Worm (Caenorhabditis elegans): ENCODE measurements around the gene ins-7.
A peak's percentile ranks its signal among the peaks of the same experiment; 100 is the strongest.

The ins-7 gene

ce11 chrIV:9673683-9674336 lies 8.8 kb downstream of the ins-7 start:
- TF ChIP-seq dpl-1 (GFP tag; optimal IDR thresholded peaks at IDR 0.05) (no peak), egl-13 (tag; optimal IDR thresholded peaks at IDR 0.05) (peak; percentile 38), lir-3 (tag; optimal IDR thresholded peaks at IDR 0.05; ENCODE audit: poor library complexity) (no peak), nhr-71 (tag; optimal IDR thresholded peaks at IDR 0.05) (peak; percentile 60), lin-14 (GFP tag; optimal IDR thresholded peaks at IDR 0.05) (peak; percentile 53), fkh-10 (GFP tag; optimal IDR thresholded peaks at IDR 0.05) (peak; percentile 57), ets-5 (GFP tag; IDR thresholded peaks at IDR 0.05) (no peak), dsc-1 (tag; optimal IDR thresholded peaks at IDR 0.05) (peak; percentile 65), unc-30 (tag; optimal IDR thresholded peaks at IDR 0.05) (no peak), nhr-20 (tag; optimal IDR thresholded peaks at IDR 0.05) (peak; percentile 87), sox-4 (tag; optimal IDR thresholded peaks at IDR 0.05) (peak; percentile 34), fkh-8 (tag; optimal IDR thresholded peaks at IDR 0.05) (peak; percentile 86), nhr-47 (tag; optimal IDR thresholded peaks at IDR 0.05) (peak; percentile 42), nhr-85 (tag) (peak; percentile 82)

- TF ChIP-seq tlp-1 (tag; optimal IDR thresholded peaks at IDR 0.05) (no peak), lin-13 (GFP tag; optimal IDR thresholded peaks at IDR 0.05) (no peak), blmp-1 (tag; optimal IDR thresholded peaks at IDR 0.05) (peak; percentile 30), sup-37 (GFP tag; optimal IDR thresholded peaks at IDR 0.05) (no peak), nhr-76 (tag; optimal IDR thresholded peaks at IDR 0.05) (no peak), pqm-1 (tag; optimal IDR thresholded peaks at IDR 0.05) (no peak), nhr-85 (tag) (peak; percentile 59), sox-4 (tag; optimal IDR thresholded peaks at IDR 0.05) (no peak)
Observed at ce11 chrIV:9673206-9673605, 9.4 kb downstream of the ins-7 start.

ce11 chrIV:9672434-9672833 lies 10.2 kb downstream of the ins-7 start:
- TF ChIP-seq mab-9 (GFP tag; IDR thresholded peaks at IDR 0.05) = no peak
- TF ChIP-seq pag-3 (tag; optimal IDR thresholded peaks at IDR 0.05; ENCODE audit: borderline replicate concordance, insufficient read depth) = no peak
- TF ChIP-seq unc-62 (GFP tag; optimal IDR thresholded peaks at IDR 0.05) = no peak
- no peak for TF ChIP-seq ceh-63 (GFP tag; optimal IDR thresholded peaks at IDR 0.05)
- TF ChIP-seq mdl-1 (tag; optimal IDR thresholded peaks at IDR 0.05) = peak in 1 of 2 experiments; percentile 41
- no peak for TF ChIP-seq unc-86 (tag; optimal IDR thresholded peaks at IDR 0.05)
- TF ChIP-seq unc-130 (tag; optimal IDR thresholded peaks at IDR 0.05) = no peak
- TF ChIP-seq lin-13 (GFP tag; optimal IDR thresholded peaks at IDR 0.05) = no peak
- TF ChIP-seq lin-15B (tag; optimal IDR thresholded peaks at IDR 0.05) = no peak
- no peak for TF ChIP-seq fos-1 (tag; optimal IDR thresholded peaks at IDR 0.05)
- TF ChIP-seq zag-1 (tag; optimal IDR thresholded peaks at IDR 0.05) = no peak
- TF ChIP-seq alr-1 (tag; optimal IDR thresholded peaks at IDR 0.05; ENCODE audit: borderline replicate concordance) = no peak
- TF ChIP-seq nhr-77 (tag; optimal IDR thresholded peaks at IDR 0.05) = no peak
- peak; percentile 90 for TF ChIP-seq blmp-1 (tag; optimal IDR thresholded peaks at IDR 0.05)
- no peak for TF ChIP-seq ceh-88 (GFP tag; IDR thresholded peaks at IDR 0.05)
- TF ChIP-seq elt-3 (tag; optimal IDR thresholded peaks at IDR 0.05) = peak in 2 of 6 experiments; percentile 80
- no peak for TF ChIP-seq mef-2 (tag; optimal IDR thresholded peaks at IDR 0.05)
- TF ChIP-seq nhr-85 (tag) = peak; percentile 96
- no peak for TF ChIP-seq lin-39 (tag; optimal IDR thresholded peaks at IDR 0.05)
- TF ChIP-seq aly-2 (tag; optimal IDR thresholded peaks at IDR 0.05) = no peak
- TF ChIP-seq lin-35 (GFP tag; optimal IDR thresholded peaks at IDR 0.05) = peak in 1 of 2 experiments; percentile 63
- no peak for TF ChIP-seq egl-13 (tag; optimal IDR thresholded peaks at IDR 0.05)
- TF ChIP-seq lin-14 (GFP tag; optimal IDR thresholded peaks at IDR 0.05) = peak; percentile 73
- no peak for TF ChIP-seq ceh-8 (GFP tag; optimal IDR thresholded peaks at IDR 0.05)
- no peak for TF ChIP-seq unc-30 (tag; optimal IDR thresholded peaks at IDR 0.05)
- peak in 1 of 3 experiments; percentile 21 for TF ChIP-seq dpl-1 (GFP tag; optimal IDR thresholded peaks at IDR 0.05)
- TF ChIP-seq xbp-1 (tag; optimal IDR thresholded peaks at IDR 0.05) = peak; percentile 3
- no peak for TF ChIP-seq swsn-7 (tag; optimal IDR thresholded peaks at IDR 0.05)
- peak; percentile 18 for TF ChIP-seq ztf-4 (tag; optimal IDR thresholded peaks at IDR 0.05)
- no peak for TF ChIP-seq nhr-76 (tag; optimal IDR thresholded peaks at IDR 0.05)
- no peak for TF ChIP-seq nhr-28 (tag; optimal IDR thresholded peaks at IDR 0.05)
- no peak for TF ChIP-seq nhr-84 (tag; optimal IDR thresholded peaks at IDR 0.05)
- TF ChIP-seq lir-3 (tag; optimal IDR thresholded peaks at IDR 0.05; ENCODE audit: poor library complexity) = no peak
- TF ChIP-seq isw-1 (GFP tag; IDR thresholded peaks at IDR 0.05) = no peak
- TF ChIP-seq ztf-11 (tag; optimal IDR thresholded peaks at IDR 0.05) = no peak
- TF ChIP-seq lsy-2 (tag; optimal IDR thresholded peaks at IDR 0.05) = peak; percentile 69 to 82
- TF ChIP-seq ets-5 (GFP tag; IDR thresholded peaks at IDR 0.05) = no peak
